Worm (Caenorhabditis elegans) whole organism, L4 larva: Measurements from ENCODE around the gene F54F7.6.

Experiments used
- F26F4.8 ChIP-seq: fragments of 200-800 bp; sonication (Bioruptor generic); conservative IDR thresholded peaks from 2 replicates; pipeline ENCODE4 v1.3.6; 2022; ENCODE audit warnings: missing genetic modification characterization, missing compliant biosample characterization
- R02D3.7 ChIP-seq: fragments of 150-350 bp; sonication (generic microtip); optimal IDR thresholded peaks from 3 replicates; lab custom pipeline; 2014; ENCODE audit warnings: missing biosample characterization, missing genetic modification characterization
- T26A8.4 ChIP-seq: fragments of 200-800 bp; sonication (Bioruptor generic); IDR thresholded peaks from 2 replicates; pipeline ENCODE4 v1.3.6; 2022; ENCODE audit warnings: missing genetic modification characterization, missing compliant biosample characterization
- Y5F2A.4 ChIP-seq: fragments of 200-800 bp; sonication (Bioruptor generic); optimal IDR thresholded peaks from 2 replicates; lab custom pipeline; 2018; ENCODE audit warnings: mild to moderate bottlenecking, missing genetic modification characterization, missing compliant biosample characterization
- aha-1 ChIP-seq: fragments of 150-350 bp; peaks from one replicate; lab custom pipeline; 2014; ENCODE audit warnings: missing biosample characterization, missing genetic modification characterization
- ceh-20 ChIP-seq: fragments of 200-800 bp; sonication (Bioruptor generic); IDR thresholded peaks from 2 replicates; pipeline ENCODE4 v1.3.6; 2022; ENCODE audit warnings: missing genetic modification reagents, missing genetic modification characterization, missing compliant biosample characterization
- ceh-28 ChIP-seq: fragments of 150-350 bp; optimal IDR thresholded peaks from 2 replicates; lab custom pipeline; 2014; ENCODE audit warnings: missing biosample characterization, missing genetic modification reagents, missing genetic modification characterization
- ceh-44 ChIP-seq: fragments of 200-800 bp; sonication (Bioruptor generic); IDR thresholded peaks from 2 replicates; pipeline ENCODE4 v1.3.6; 2022; ENCODE audit warnings: missing genetic modification reagents, missing genetic modification characterization, missing compliant biosample characterization
- ctbp-1 ChIP-seq: fragments of 200-800 bp; sonication (Bioruptor generic); IDR thresholded peaks from 2 replicates; pipeline ENCODE4 v1.3.6; 2022; ENCODE audit warnings: missing genetic modification reagents, missing genetic modification characterization, missing compliant biosample characterization
- dmd-6 ChIP-seq: fragments of 200-800 bp; sonication (Bioruptor generic); IDR thresholded peaks from 2 replicates; pipeline ENCODE4 v1.3.6; 2022; ENCODE audit warnings: missing genetic modification reagents, missing genetic modification characterization, missing compliant biosample characterization
- dmd-8 ChIP-seq: fragments of 200-800 bp; sonication (Bioruptor generic); IDR thresholded peaks from 2 replicates; pipeline ENCODE4 v1.3.6; 2022; ENCODE audit warnings: missing genetic modification characterization, missing compliant biosample characterization
- dmd-9 ChIP-seq: fragments of 200-800 bp; sonication (Bioruptor generic); IDR thresholded peaks from 2 replicates; pipeline ENCODE4 v1.3.6; 2022; ENCODE audit warnings: missing genetic modification reagents, missing genetic modification characterization, missing compliant biosample characterization
- duxl-1 ChIP-seq: sonication (generic microtip); optimal IDR thresholded peaks from 2 replicates; lab custom pipeline; 2016; ENCODE audit warnings: mild to moderate bottlenecking, missing genetic modification characterization, moderate library complexity, missing compliant biosample characterization; ENCODE audit not compliant: poor library complexity
- egl-27 ChIP-seq: sonication (generic microtip); optimal IDR thresholded peaks from 3 replicates; lab custom pipeline; 2017; ENCODE audit warnings: missing biosample characterization, missing genetic modification reagents, missing genetic modification characterization
- hif-1 ChIP-seq, 2 experiments: sonication (generic microtip); optimal IDR thresholded peaks; 2 replicates each; lab custom pipeline; 2016 to 2017; ENCODE audit warnings: missing compliant biosample characterization in 2 of 2, missing genetic modification characterization in 2 of 2, missing genetic modification reagents in 2 of 2, missing genotype in 2 of 2, mild to moderate bottlenecking in 1 of 2
- hlh-30 ChIP-seq: sonication (generic microtip); optimal IDR thresholded peaks from 2 replicates; lab custom pipeline; 2017; ENCODE audit warnings: antibody characterized with exemption, mild to moderate bottlenecking, missing genetic modification characterization, missing compliant biosample characterization; ENCODE audit not compliant: insufficient read depth
- hmg-1.1 ChIP-seq: fragments of 200-800 bp; sonication (Bioruptor generic); IDR thresholded peaks from 2 replicates; pipeline ENCODE4 v1.3.6; 2022; ENCODE audit warnings: missing genetic modification reagents, missing genetic modification characterization, missing compliant biosample characterization
- lim-7 ChIP-seq: fragments of 200-800 bp; sonication (Bioruptor generic); IDR thresholded peaks from 2 replicates; pipeline ENCODE4 v1.3.6; 2022; ENCODE audit warnings: missing genetic modification characterization, missing compliant biosample characterization
- lin-1 ChIP-seq: fragments of 200-800 bp; sonication (Bioruptor generic); IDR thresholded peaks from 2 replicates; pipeline ENCODE4 v1.3.6; 2022; ENCODE audit warnings: missing genetic modification reagents, missing genetic modification characterization, missing compliant biosample characterization
- lir-3 ChIP-seq: sonication (generic microtip); optimal IDR thresholded peaks from 2 replicates; lab custom pipeline; 2016; ENCODE audit warnings: mild to moderate bottlenecking, missing genetic modification characterization, missing compliant biosample characterization
- mdl-1 ChIP-seq, 2 experiments: fragments of 150-350 bp in 1 of 2; sonication (generic microtip) in 1 of 2; optimal IDR thresholded peaks; 2 replicates each; lab custom pipeline; 2014 to 2017; ENCODE audit warnings: missing biosample characterization in 2 of 2, missing genetic modification characterization in 2 of 2
- mes-2 ChIP-seq: sonication (generic microtip); optimal IDR thresholded peaks from 2 replicates; lab custom pipeline; 2016; ENCODE audit warnings: missing genotype, mild to moderate bottlenecking, missing genetic modification characterization, missing compliant biosample characterization; ENCODE audit not compliant: poor library complexity, severe bottlenecking
- mxl-2 ChIP-seq: fragments of 200-800 bp; sonication (Bioruptor generic); conservative IDR thresholded peaks from 2 replicates; pipeline ENCODE4 v1.3.6; 2022; ENCODE audit warnings: missing genetic modification reagents, missing genetic modification characterization, missing compliant biosample characterization
- nhr-102 ChIP-seq: sonication (generic microtip); optimal IDR thresholded peaks from 2 replicates; lab custom pipeline; 2016; ENCODE audit warnings: mild to moderate bottlenecking, missing genetic modification characterization, moderate library complexity, missing compliant biosample characterization
- nhr-11 ChIP-seq: fragments of 150-350 bp; optimal IDR thresholded peaks from 2 replicates; lab custom pipeline; 2014; ENCODE audit warnings: missing biosample characterization, missing genetic modification characterization
- nhr-237 ChIP-seq: sonication (generic microtip); optimal IDR thresholded peaks from 2 replicates; lab custom pipeline; 2017; ENCODE audit warnings: missing biosample characterization, missing genetic modification characterization
- nhr-42 ChIP-seq: fragments of 200-800 bp; sonication (Bioruptor generic); IDR thresholded peaks from 2 replicates; pipeline ENCODE4 v1.3.6; 2022; ENCODE audit warnings: missing genetic modification characterization, missing compliant biosample characterization
- nhr-76 ChIP-seq: fragments of 150-350 bp; optimal IDR thresholded peaks from 2 replicates; lab custom pipeline; 2014; ENCODE audit warnings: missing biosample characterization, missing genetic modification characterization
- sdz-12 ChIP-seq: fragments of 200-800 bp; sonication (Bioruptor generic); optimal IDR thresholded peaks from 2 replicates; lab custom pipeline; 2018; ENCODE audit warnings: mild to moderate bottlenecking, missing genetic modification characterization, missing compliant biosample characterization
- set-16 ChIP-seq: fragments of 200-800 bp; sonication (Bioruptor generic); IDR thresholded peaks from 2 replicates; pipeline ENCODE4 v1.3.6; 2022; ENCODE audit warnings: missing genetic modification reagents, missing genetic modification characterization, missing compliant biosample characterization
- snpc-1.2 ChIP-seq: fragments of 200-800 bp; sonication (Bioruptor generic); IDR thresholded peaks from 2 replicates; pipeline ENCODE4 v1.3.6; 2022; ENCODE audit warnings: missing genetic modification reagents, missing genetic modification characterization, missing compliant biosample characterization
- spr-1 ChIP-seq: sonication (generic microtip); optimal IDR thresholded peaks from 2 replicates; lab custom pipeline; 2016; ENCODE audit warnings: mild to moderate bottlenecking, missing genetic modification characterization, missing compliant biosample characterization
- tra-1 ChIP-seq: fragments of 200-800 bp; sonication (Bioruptor generic); IDR thresholded peaks from 2 replicates; pipeline ENCODE4 v1.3.6; 2022; ENCODE audit warnings: missing genetic modification reagents, missing genetic modification characterization, missing compliant biosample characterization
- unc-62 ChIP-seq, 3 experiments: fragments of 150-350 bp in 1 of 3; sonication (generic microtip); optimal IDR thresholded peaks in 2 of 3; peaks in 1 of 3; 1 replicate in 1 of 3; 2 replicates in 2 of 3; lab custom pipeline; 2014 to 2017; ENCODE audit warnings: missing biosample characterization in 3 of 3, missing genetic modification characterization in 3 of 3, missing genetic modification reagents in 3 of 3, missing genotype in 1 of 3
- vab-7 ChIP-seq: fragments of 200-800 bp; sonication (Bioruptor generic); IDR thresholded peaks from 2 replicates; pipeline ENCODE4 v1.3.6; 2022; ENCODE audit warnings: missing genetic modification reagents, missing genetic modification characterization, missing compliant biosample characterization

F54F7.6 gene

DNA sequence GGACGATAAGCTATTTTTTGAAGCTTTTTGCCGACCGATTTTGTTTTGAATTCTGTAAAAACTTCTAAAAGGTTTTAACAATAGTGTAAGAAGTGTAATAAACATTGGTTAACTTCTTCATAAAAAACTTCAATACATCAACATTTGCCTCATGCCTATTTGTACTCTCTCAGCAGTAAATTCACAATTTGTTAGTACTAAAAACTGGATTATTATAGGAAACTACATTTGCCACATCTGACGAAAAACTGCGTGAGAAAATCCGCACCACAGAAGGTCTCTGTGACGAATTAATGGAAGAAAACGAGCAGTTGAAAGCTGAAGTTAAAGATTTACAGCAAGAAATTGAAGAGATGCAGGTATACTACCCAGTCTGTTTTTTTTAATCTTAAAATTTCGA, 37.7 kb upstream of the F54F7.6 start:
- TF ChIP-seq ceh-28 (tag; lab: Kevin White, UChicago): no peak
- peak; percentile 91 for TF ChIP-seq aha-1 (tag; lab: Kevin White, UChicago)
- peak in 1 of 2 experiments; percentile 21 for TF ChIP-seq unc-62 (GFP tag; optimal IDR thresholded peaks at IDR 0.05 in 1 of 2; lab: Kevin White, UChicago)
- no peak for TF ChIP-seq unc-62 (tag; optimal IDR thresholded peaks at IDR 0.05; lab: Kevin White, UChicago)

DNA sequence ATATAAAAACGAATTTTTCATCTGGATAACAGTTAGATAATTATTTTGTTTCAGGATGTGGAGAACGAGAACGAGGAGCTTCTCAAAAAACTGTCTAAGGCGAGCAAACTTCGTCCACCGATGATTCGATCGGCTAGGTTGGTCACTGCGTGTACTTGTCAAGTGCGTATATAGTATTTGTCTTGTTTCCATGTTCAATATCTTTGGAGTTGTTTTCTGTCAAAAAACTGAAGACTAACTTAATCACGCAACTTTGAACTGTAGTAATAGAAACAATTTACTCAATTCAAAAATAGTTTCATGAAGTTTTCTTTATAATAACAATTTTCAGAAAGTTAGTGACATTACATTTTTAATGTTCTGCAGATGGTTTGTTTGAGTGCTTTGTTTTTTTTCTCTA, 36.5 kb upstream of the F54F7.6 start:
- TF ChIP-seq unc-62 (GFP tag; optimal IDR thresholded peaks at IDR 0.05 in 1 of 2; lab: Kevin White, UChicago) (peak in 1 of 2 experiments; percentile 92), unc-62 (tag; optimal IDR thresholded peaks at IDR 0.05; lab: Kevin White, UChicago) (no peak), nhr-11 (tag; lab: Kevin White, UChicago) (no peak), nhr-237 (tag; lab: Kevin White, UChicago) (no peak), lin-1 (no peak)

DNA sequence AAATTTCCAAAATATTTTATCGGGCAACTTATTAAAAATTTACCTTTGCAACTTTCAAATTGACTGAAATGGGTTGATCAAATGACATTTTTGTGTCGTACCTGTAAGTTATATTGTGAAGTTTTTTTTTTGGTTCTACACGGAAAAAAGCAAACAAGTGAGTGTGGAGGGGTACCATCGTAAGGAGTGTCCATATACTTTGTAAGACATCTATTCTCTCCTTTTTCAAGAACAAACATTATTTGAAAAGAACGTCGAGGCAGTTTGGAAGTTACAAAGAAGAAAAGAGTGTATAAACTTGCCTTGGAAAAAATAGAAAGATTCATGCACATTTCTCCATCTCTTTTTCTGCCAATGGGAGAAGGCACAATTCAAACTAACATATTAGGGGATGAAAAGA, 27.8 kb upstream of the F54F7.6 start, which contains the start of gene taf-7.1:
taf-7.1 (minus strand) TSS at position 101 of the 400 bp plus-strand sequence.
- TF ChIP-seq hmg-1.1 (GFP tag; lab: Robert Waterston, UW): no peak
- TF ChIP-seq hlh-30 (tag; lab: Kevin White, UChicago): no peak
- TF ChIP-seq mxl-2 (GFP tag; lab: Robert Waterston, UW): no peak
- TF ChIP-seq mdl-1 (tag; optimal IDR thresholded peaks at IDR 0.05; lab: Kevin White, UChicago): no peak
- TF ChIP-seq sdz-12 (GFP tag; lab: Kevin White, UChicago): no peak
- no peak for TF ChIP-seq T26A8.4 (GFP tag; lab: Robert Waterston, UW)
- no peak for TF ChIP-seq lim-7 (GFP tag; lab: Robert Waterston, UW)
- no peak for TF ChIP-seq F26F4.8
- TF ChIP-seq aha-1 (tag; lab: Kevin White, UChicago): no peak
- no peak for TF ChIP-seq spr-1
- TF ChIP-seq R02D3.7 (tag; lab: Kevin White, UChicago): no peak
- no peak for TF ChIP-seq hif-1 (tag; optimal IDR thresholded peaks at IDR 0.05; lab: Kevin White, UChicago)
- no peak for TF ChIP-seq Y5F2A.4 (GFP tag; lab: Kevin White, UChicago)
- no peak for TF ChIP-seq snpc-1.2
- TF ChIP-seq set-16 (GFP tag; lab: Robert Waterston, UW): no peak
- no peak for TF ChIP-seq nhr-102 (tag; lab: Kevin White, UChicago)
- TF ChIP-seq vab-7 (GFP tag; lab: Robert Waterston, UW): no peak
- TF ChIP-seq nhr-76 (tag; lab: Kevin White, UChicago): no peak

DNA sequence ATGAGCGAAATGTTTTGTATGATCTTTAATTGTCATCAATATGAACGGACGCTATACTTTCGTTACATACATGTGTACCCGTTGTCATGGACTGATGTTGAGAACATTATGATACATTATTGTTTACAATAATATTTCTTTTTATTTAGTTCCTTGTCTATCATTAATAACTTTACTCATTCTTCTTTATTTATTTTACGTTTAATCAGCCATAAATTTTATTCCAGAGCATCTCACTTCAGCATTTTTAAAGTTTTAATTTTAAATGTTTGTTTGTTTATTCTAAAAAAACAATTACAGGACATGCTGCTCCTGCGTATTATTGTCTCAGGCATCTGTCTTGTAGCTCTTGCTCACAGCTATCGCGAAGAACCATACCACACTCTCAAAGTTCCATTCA, 21.8 kb upstream of the F54F7.6 start, which contains the start of gene F54F7.2:
F54F7.2 (plus strand) TSS at position 301 of the 400 bp plus-strand sequence.
- TF ChIP-seq ctbp-1 (GFP tag; lab: Robert Waterston, UW) (no peak), nhr-42 (GFP tag; lab: Robert Waterston, UW) (no peak), egl-27 (tag; lab: Kevin White, UChicago) (no peak), dmd-8 (GFP tag; lab: Robert Waterston, UW) (no peak), dmd-6 (GFP tag; lab: Robert Waterston, UW) (no peak), duxl-1 (tag; lab: Kevin White, UChicago) (no peak), sdz-12 (GFP tag; lab: Kevin White, UChicago) (no peak), lir-3 (tag; lab: Kevin White, UChicago) (no peak), dmd-9 (GFP tag; lab: Robert Waterston, UW) (no peak), mes-2 (tag; lab: Kevin White, UChicago) (no peak), ceh-44 (no peak), ceh-28 (tag; lab: Kevin White, UChicago) (no peak), ceh-20 (GFP tag; lab: Robert Waterston, UW) (no peak), tra-1 (GFP tag; lab: Robert Waterston, UW) (no peak)
